Fruit fly (Drosophila melanogaster) whole organism, wandering third instar larva: ENCODE data around the gene CG43935.

Experiments
- Abd-B ChIP-seq: fragments of >200 bp; optimal IDR thresholded peaks from 2 replicates; lab custom pipeline; 2017; ENCODE audit warnings: missing biosample characterization, missing genetic modification characterization
- CG32264 ChIP-seq: fragments of 200-800 bp; sonication (Bioruptor generic); optimal IDR thresholded peaks from 2 replicates; lab custom pipeline; 2016; ENCODE audit warnings: missing biosample characterization, missing genetic modification characterization
- CG9705 ChIP-seq: fragments of 200-800 bp; sonication (Bioruptor generic); optimal IDR thresholded peaks from 2 replicates; lab custom pipeline; 2018; ENCODE audit warnings: missing biosample characterization, mild to moderate bottlenecking, missing genetic modification characterization
- CrebA ChIP-seq: fragments of 200-800 bp; sonication (Bioruptor generic); optimal IDR thresholded peaks from 2 replicates; lab custom pipeline; 2016; ENCODE audit warnings: missing biosample characterization, mild to moderate bottlenecking, missing genetic modification characterization, borderline replicate concordance
- Dfd ChIP-seq: fragments of >200 bp; optimal IDR thresholded peaks from 2 replicates; lab custom pipeline; 2017; ENCODE audit warnings: missing biosample characterization, missing genetic modification characterization
- Dif ChIP-seq: fragments of 200-275, 200-300 bp; sonication (Bioruptor generic); optimal IDR thresholded peaks from 2 replicates; lab custom pipeline; 2018; ENCODE audit warnings: missing biosample characterization, missing genetic modification characterization; ENCODE audit not compliant: partially characterized antibody
- GATAd ChIP-seq: sonication (Bioruptor generic); optimal IDR thresholded peaks from 2 replicates; lab custom pipeline; 2016; ENCODE audit warnings: missing biosample characterization, missing genetic modification characterization
- HLH106 ChIP-seq: fragments of 200-800 bp; optimal IDR thresholded peaks from 3 replicates; lab custom pipeline; 2019; ENCODE audit warnings: missing biosample characterization, mild to moderate bottlenecking, missing genetic modification characterization, moderate library complexity
- Hnf4 ChIP-seq: fragments of 200-800 bp; sonication (Bioruptor generic); optimal IDR thresholded peaks from 2 replicates; lab custom pipeline; 2016; ENCODE audit warnings: missing biosample characterization, mild to moderate bottlenecking, missing genetic modification characterization
- Hr78 ChIP-seq: fragments of >200 bp; optimal IDR thresholded peaks from 2 replicates; lab custom pipeline; 2017; ENCODE audit warnings: missing biosample characterization, missing genetic modification characterization
- Hr83 ChIP-seq: fragments of 200-300 bp; sonication (Bioruptor generic); optimal IDR thresholded peaks from 2 replicates; lab custom pipeline; 2016; ENCODE audit warnings: missing biosample characterization, mild to moderate bottlenecking, missing genetic modification characterization, moderate library complexity; ENCODE audit not compliant: poor library complexity, severe bottlenecking
- Jra ChIP-seq: sonication (Bioruptor generic); optimal IDR thresholded peaks from 2 replicates; lab custom pipeline; 2016; ENCODE audit warnings: missing biosample characterization, missing genetic modification characterization
- Mio ChIP-seq: sonication (Bioruptor generic); optimal IDR thresholded peaks from 2 replicates; lab custom pipeline; 2016; ENCODE audit warnings: missing biosample characterization, missing genetic modification characterization
- N ChIP-seq: fragments of >200 bp; optimal IDR thresholded peaks from 2 replicates; lab custom pipeline; 2018; ENCODE audit warnings: missing biosample characterization, missing external identifiers, missing genetic modification characterization
- OdsH ChIP-seq: fragments of 200-800 bp; sonication (Bioruptor generic); optimal IDR thresholded peaks from 2 replicates; lab custom pipeline; 2016; ENCODE audit warnings: missing biosample characterization, mild to moderate bottlenecking, missing genetic modification characterization
- Rel ChIP-seq, 2 experiments: fragments of 200-800 bp; sonication (Bioruptor generic) in 1 of 2; optimal IDR thresholded peaks; 2 replicates in 1 of 2; 3 replicates in 1 of 2; lab custom pipeline; 2016 to 2019; ENCODE audit warnings: mild to moderate bottlenecking in 2 of 2, missing biosample characterization in 2 of 2, missing genetic modification characterization in 2 of 2, moderate library complexity in 1 of 2
- Sp1 ChIP-seq: fragments of 200-800 bp; sonication (Bioruptor generic); optimal IDR thresholded peaks from 3 replicates; lab custom pipeline; 2019; ENCODE audit warnings: missing biosample characterization, mild to moderate bottlenecking, missing genetic modification characterization, moderate library complexity
- Vsx2 ChIP-seq: fragments of 200-300, 225-300 bp; sonication (Bioruptor generic); optimal IDR thresholded peaks from 2 replicates; lab custom pipeline; 2018; ENCODE audit warnings: missing biosample characterization, missing genetic modification characterization; ENCODE audit not compliant: partially characterized antibody
- brk ChIP-seq: fragments of 200-800 bp; sonication (Bioruptor generic); optimal IDR thresholded peaks from 2 replicates; lab custom pipeline; 2016; ENCODE audit warnings: missing biosample characterization, mild to moderate bottlenecking, missing genetic modification characterization
- dmrt93B ChIP-seq: fragments of 200-800 bp; sonication (Bioruptor generic); optimal IDR thresholded peaks from 2 replicates; lab custom pipeline; 2018; ENCODE audit warnings: missing biosample characterization, mild to moderate bottlenecking, missing genetic modification characterization
- dsf ChIP-seq: sonication (Bioruptor generic); optimal IDR thresholded peaks from 2 replicates; lab custom pipeline; 2016; ENCODE audit warnings: missing biosample characterization, missing genetic modification characterization, borderline replicate concordance
- ey ChIP-seq: fragments of 200-800 bp; sonication (Bioruptor generic); optimal IDR thresholded peaks from 2 replicates; lab custom pipeline; 2016; ENCODE audit warnings: missing biosample characterization, missing genetic modification characterization
- fru ChIP-seq: fragments of 200-800 bp; sonication (Bioruptor generic); optimal IDR thresholded peaks from 3 replicates; lab custom pipeline; 2016; ENCODE audit warnings: missing biosample characterization, mild to moderate bottlenecking, missing genetic modification characterization
- h ChIP-seq: fragments of 200-800 bp; sonication (Bioruptor generic); optimal IDR thresholded peaks from 3 replicates; lab custom pipeline; 2016; ENCODE audit warnings: missing biosample characterization, mild to moderate bottlenecking, missing genetic modification characterization
- jim ChIP-seq: fragments of 175-275, 200-325 bp; sonication (Bioruptor generic); optimal IDR thresholded peaks from 2 replicates; lab custom pipeline; 2016; ENCODE audit warnings: missing biosample characterization, mild to moderate bottlenecking, missing genetic modification characterization
- lola ChIP-seq: fragments of >200 bp; optimal IDR thresholded peaks from 2 replicates; lab custom pipeline; 2017; ENCODE audit warnings: missing biosample characterization, missing genetic modification characterization
- pan ChIP-seq: fragments of >200 bp; optimal IDR thresholded peaks from 2 replicates; lab custom pipeline; 2017
- sage ChIP-seq: fragments of 200-800 bp; sonication (Bioruptor generic); optimal IDR thresholded peaks from 2 replicates; lab custom pipeline; 2016; ENCODE audit warnings: missing biosample characterization, mild to moderate bottlenecking, missing genetic modification characterization
- sv ChIP-seq: fragments of 200-800 bp; sonication (Bioruptor generic); optimal IDR thresholded peaks from 3 replicates; lab custom pipeline; 2016; ENCODE audit warnings: missing biosample characterization, missing genetic modification characterization
- tai ChIP-seq: sonication (Bioruptor generic); optimal IDR thresholded peaks from 2 replicates; lab custom pipeline; 2016; ENCODE audit warnings: missing biosample characterization, missing genetic modification characterization
- usp ChIP-seq: fragments of >200 bp; optimal IDR thresholded peaks from 2 replicates; lab custom pipeline; 2017; ENCODE audit warnings: missing biosample characterization, missing genetic modification characterization
- woc ChIP-seq: sonication (Bioruptor generic); optimal IDR thresholded peaks from 2 replicates; lab custom pipeline; 2016; ENCODE audit warnings: missing biosample characterization, mild to moderate bottlenecking, missing genetic modification characterization

The CG43935 gene

dm6 chr3R:27065136-27065535 lies at the start of gene CG43935:
TSS of gene CG43935 (plus strand) at chr3R:27065436.
- no peak for TF ChIP-seq sv
- no peak for TF ChIP-seq pan (lab: Kevin White, UChicago)
- no peak for TF ChIP-seq Jra (GFP tag; lab: Kevin White, UChicago)
- TF ChIP-seq Rel (GFP tag; optimal IDR thresholded peaks at IDR 0.05; lab: Kevin White, UChicago), result no peak
- no peak for TF ChIP-seq Rel (tag; optimal IDR thresholded peaks at IDR 0.05; lab: Kevin White, UChicago)
- TF ChIP-seq CG9705, result no peak
- TF ChIP-seq Dfd (GFP tag; lab: Kevin White, UChicago), result no peak
- TF ChIP-seq brk, result no peak
- no peak for TF ChIP-seq jim (GFP tag; lab: Kevin White, UChicago)
- no peak for TF ChIP-seq Dif (GFP tag; lab: Kevin White, UChicago)
- no peak for TF ChIP-seq dsf
- no peak for TF ChIP-seq dmrt93B (GFP tag; lab: Kevin White, UChicago)
- no peak for TF ChIP-seq Sp1
- no peak for TF ChIP-seq N
- TF ChIP-seq Abd-B, result no peak
- TF ChIP-seq Vsx2 (GFP tag; lab: Kevin White, UChicago), result no peak
- TF ChIP-seq HLH106 (tag; lab: Kevin White, UChicago), result no peak
- TF ChIP-seq GATAd (GFP tag; lab: Kevin White, UChicago), result no peak
- TF ChIP-seq h (GFP tag; lab: Kevin White, UChicago), result no peak
- no peak for TF ChIP-seq CrebA

dm6 chr3R:27018187-27018586 lies 47.0 kb upstream of the CG43935 start, which contains the start of gene CG17192:
TSS of gene CG17192 (minus strand) at chr3R:27018287.
- TF ChIP-seq Hr78 (GFP tag; lab: Kevin White, UChicago) (no peak), CG9705 (no peak), CrebA (no peak), Vsx2 (GFP tag; lab: Kevin White, UChicago) (no peak), woc (GFP tag; lab: Kevin White, UChicago) (no peak), Abd-B (no peak), tai (GFP tag; lab: Kevin White, UChicago) (no peak), Dif (GFP tag; lab: Kevin White, UChicago) (no peak), OdsH (GFP tag; lab: Kevin White, UChicago) (no peak), Mio (GFP tag; lab: Kevin White, UChicago) (no peak), Jra (GFP tag; lab: Kevin White, UChicago) (no peak), CG32264 (no peak), brk (no peak), sage (GFP tag; lab: Kevin White, UChicago) (no peak), usp (no peak)

- TF ChIP-seq sv, result no peak
- TF ChIP-seq Jra (GFP tag; lab: Kevin White, UChicago), result no peak
- TF ChIP-seq Rel (GFP tag; optimal IDR thresholded peaks at IDR 0.05; lab: Kevin White, UChicago), result no peak
- peak; percentile 29 for TF ChIP-seq Rel (tag; optimal IDR thresholded peaks at IDR 0.05; lab: Kevin White, UChicago)
- TF ChIP-seq ey (GFP tag; lab: Kevin White, UChicago), result no peak
- no peak for TF ChIP-seq pan (lab: Kevin White, UChicago)
- no peak for TF ChIP-seq GATAd (GFP tag; lab: Kevin White, UChicago)
- no peak for TF ChIP-seq h (GFP tag; lab: Kevin White, UChicago)
These were observed 45.5 kb upstream of the CG43935 start, which contains the start of gene CG17191 for dm6 chr3R:27019701-27020172. TSS of gene CG17191 (minus strand) at chr3R:27019751.

- TF ChIP-seq Dif (GFP tag; lab: Kevin White, UChicago) (no peak), Jra (GFP tag; lab: Kevin White, UChicago) (no peak), usp (no peak), dmrt93B (GFP tag; lab: Kevin White, UChicago) (no peak), HLH106 (tag; lab: Kevin White, UChicago) (no peak), fru (GFP tag; lab: Kevin White, UChicago) (no peak), Hnf4 (GFP tag; lab: Kevin White, UChicago) (no peak), Hr83 (GFP tag; lab: Kevin White, UChicago) (no peak), lola (no peak)
These were observed 44.0 kb upstream of the CG43935 start, which contains the start of gene CG6283 for dm6 chr3R:27021278-27021677. TSS of gene CG6283 (minus strand) at chr3R:27021378.
